Worm (Caenorhabditis elegans): Measurements from ENCODE around the gene W09H1.1.

DNA sequence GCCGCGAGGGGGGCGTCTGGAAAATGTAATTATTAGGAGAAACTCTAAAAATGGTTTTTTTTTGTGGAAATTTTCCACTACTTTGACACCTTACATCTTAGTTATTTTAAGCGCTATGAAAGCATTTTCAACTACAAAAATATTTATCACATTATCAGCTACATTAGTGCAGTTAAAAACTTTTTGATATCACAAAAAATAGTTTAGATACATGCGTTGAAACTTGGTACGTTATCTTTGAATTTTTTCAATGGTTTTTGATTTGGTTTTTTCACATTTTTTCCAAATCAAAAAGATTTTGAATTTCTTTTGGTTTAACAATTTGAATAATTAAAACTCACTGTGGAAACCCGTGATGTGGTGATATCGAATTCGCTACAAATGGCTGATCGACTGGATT lies 18.4 kb downstream of the W09H1.1 start:
- TF ChIP-seq C17E4.6 (GFP tag; IDR thresholded peaks at IDR 0.05) (no peak), nfya-1 (tag; optimal IDR thresholded peaks at IDR 0.05; ENCODE audit: borderline replicate concordance, insufficient read depth) (no peak), athp-1 (tag; optimal IDR thresholded peaks at IDR 0.05) (no peak), hmg-20 (GFP tag; IDR thresholded peaks at IDR 0.05) (no peak), madf-3 (GFP tag; IDR thresholded peaks at IDR 0.05) (no peak), repo-1 (tag; optimal IDR thresholded peaks at IDR 0.05) (no peak), attf-6 (GFP tag; IDR thresholded peaks at IDR 0.05) (no peak), lsl-1 (GFP tag; optimal IDR thresholded peaks at IDR 0.05) (no peak), ztf-26 (tag; optimal IDR thresholded peaks at IDR 0.05) (no peak), tlf-1 (GFP tag; optimal IDR thresholded peaks at IDR 0.05) (no peak), hmg-1.2 (GFP tag; IDR thresholded peaks at IDR 0.05) (no peak)

All from whole organism, young adult.